Fruit fly (Drosophila melanogaster): ENCODE data around the gene disco.

The disco gene

DNA sequence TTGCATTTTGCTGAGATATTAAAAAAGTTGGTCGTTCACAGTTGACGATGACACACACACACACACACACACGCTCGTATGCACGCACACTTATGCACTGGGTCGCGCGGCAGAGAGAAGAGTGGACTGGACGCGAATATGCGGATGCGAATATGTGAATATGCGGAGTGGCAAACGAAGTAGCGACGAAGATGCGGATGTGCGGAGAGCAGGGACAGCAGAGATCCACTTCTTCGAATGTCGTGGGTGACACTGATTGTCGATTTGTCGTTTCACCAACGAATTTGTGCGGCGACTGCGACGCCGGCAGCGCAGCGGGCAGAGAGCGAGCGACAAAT is at the start of gene disco:
TSS of gene disco (minus strand) at position 259 of the 338 bp plus-strand sequence.
- no peak for TF ChIP-seq noc (tag; optimal IDR thresholded peaks at IDR 0.05)

dm6 chrX:16263415-16263814 is 46.9 kb upstream of the disco start:
- no peak for TF ChIP-seq noc (tag; optimal IDR thresholded peaks at IDR 0.05)

DNA sequence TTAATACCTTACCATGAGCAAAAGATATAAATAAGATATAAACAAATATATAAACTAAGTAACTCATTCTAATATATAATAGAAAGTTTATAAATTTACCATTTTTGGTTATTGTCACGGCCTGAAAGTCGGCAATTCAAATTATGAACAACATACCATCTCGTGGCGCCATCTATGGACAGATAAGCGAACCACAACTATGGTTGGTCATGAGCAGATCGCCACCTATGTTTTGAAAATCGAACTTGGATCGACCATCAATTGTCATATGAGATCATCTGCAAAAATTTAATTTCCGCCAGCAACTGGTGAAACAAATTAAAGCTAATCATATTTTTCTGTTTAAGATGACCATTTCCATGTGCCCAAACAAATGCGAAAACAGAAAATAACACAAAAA is 28.2 kb upstream of the disco start:
- TF ChIP-seq noc (tag; optimal IDR thresholded peaks at IDR 0.05), result no peak

- TF ChIP-seq noc (tag; optimal IDR thresholded peaks at IDR 0.05), result no peak
Measured at dm6 chrX:16243989-16244388, 27.4 kb upstream of the disco start.

DNA sequence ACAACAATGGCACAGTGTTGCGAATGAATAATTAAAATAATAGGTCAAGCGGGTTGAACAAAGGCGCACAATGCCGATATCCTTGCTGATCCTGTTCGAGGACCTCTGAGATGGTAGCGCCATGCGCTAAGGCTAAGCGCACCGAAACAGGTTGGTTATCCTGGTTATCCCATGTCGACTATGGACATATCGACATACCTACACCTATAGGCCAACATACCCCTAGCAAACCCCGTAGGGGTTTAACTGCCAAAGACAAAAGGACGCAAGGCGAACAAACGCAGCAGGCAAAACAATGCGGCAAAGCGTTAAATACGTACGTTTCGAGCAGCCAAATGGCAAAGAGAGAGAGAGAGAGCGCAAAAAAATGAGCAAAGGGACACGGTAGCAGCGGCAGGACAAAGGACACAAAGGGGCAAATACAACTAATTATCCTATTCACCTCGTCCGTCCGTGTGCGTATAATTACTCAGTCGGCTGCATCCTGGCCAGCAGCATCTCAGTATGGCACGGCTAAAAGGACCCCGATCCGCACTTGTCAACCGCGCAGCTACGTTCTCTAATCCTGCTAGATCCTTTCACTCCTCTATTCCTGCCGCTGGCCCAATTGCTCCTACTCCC is 25.4 kb upstream of the disco start:
- no peak for TF ChIP-seq noc (tag; optimal IDR thresholded peaks at IDR 0.05)

dm6 chrX:16231292-16231691 is 14.7 kb upstream of the disco start:
- TF ChIP-seq noc (tag; optimal IDR thresholded peaks at IDR 0.05), result no peak

dm6 chrX:16217518-16217869 is 944 bp upstream of the disco start:
- TF ChIP-seq noc (tag; optimal IDR thresholded peaks at IDR 0.05), result no peak

dm6 chrX:16216830-16217517 is 424 bp upstream of the disco start:
- TF ChIP-seq noc (tag; optimal IDR thresholded peaks at IDR 0.05), result no peak

dm6 chrX:16213998-16214397 is 2.6 kb downstream of the disco start:
- no peak for TF ChIP-seq noc (tag; optimal IDR thresholded peaks at IDR 0.05)

DNA sequence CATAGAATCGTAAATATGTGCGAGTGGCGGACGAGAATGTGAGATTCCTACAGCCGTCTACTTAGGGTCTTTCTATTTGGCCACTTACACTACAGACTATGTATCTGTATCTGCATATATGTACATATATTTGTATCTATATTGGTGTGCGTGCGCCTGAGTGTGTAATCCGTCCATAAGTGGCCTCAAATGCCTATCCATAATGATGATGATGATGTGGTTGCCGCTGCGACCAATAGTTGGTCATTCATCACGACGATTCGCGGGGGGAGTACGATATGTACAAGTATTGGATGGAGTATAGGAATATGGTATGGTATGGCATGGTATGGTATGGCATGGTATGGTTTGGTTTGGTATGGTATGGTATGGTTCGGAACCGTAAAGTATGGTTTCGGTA is 6.9 kb downstream of the disco start:
- TF ChIP-seq noc (tag; optimal IDR thresholded peaks at IDR 0.05), result no peak

dm6 chrX:16208621-16209020 is 7.9 kb downstream of the disco start:
- TF ChIP-seq noc (tag; optimal IDR thresholded peaks at IDR 0.05), result no peak

dm6 chrX:16205139-16205538 is 11.4 kb downstream of the disco start:
- no peak for TF ChIP-seq noc (tag; optimal IDR thresholded peaks at IDR 0.05)

DNA sequence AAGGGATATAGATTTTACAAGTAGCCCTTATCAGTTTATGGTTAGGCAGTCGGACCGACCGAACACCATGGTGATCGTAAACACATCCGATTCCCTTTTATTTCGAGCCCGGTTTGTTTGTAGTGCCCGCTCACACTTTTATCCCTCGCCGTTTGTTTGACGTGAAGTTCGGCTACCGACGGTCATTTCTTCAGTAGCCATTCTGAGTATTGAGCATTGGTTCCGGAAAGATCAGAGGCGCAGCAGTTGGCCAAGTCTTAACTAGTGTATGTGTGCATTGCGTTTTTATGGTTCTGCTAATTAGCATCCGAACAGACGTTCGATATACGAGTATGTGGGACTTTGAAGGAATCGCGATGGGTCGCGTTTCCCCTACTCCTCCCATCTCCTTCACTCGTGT is 11.9 kb downstream of the disco start:
- TF ChIP-seq noc (tag; optimal IDR thresholded peaks at IDR 0.05), result no peak

DNA sequence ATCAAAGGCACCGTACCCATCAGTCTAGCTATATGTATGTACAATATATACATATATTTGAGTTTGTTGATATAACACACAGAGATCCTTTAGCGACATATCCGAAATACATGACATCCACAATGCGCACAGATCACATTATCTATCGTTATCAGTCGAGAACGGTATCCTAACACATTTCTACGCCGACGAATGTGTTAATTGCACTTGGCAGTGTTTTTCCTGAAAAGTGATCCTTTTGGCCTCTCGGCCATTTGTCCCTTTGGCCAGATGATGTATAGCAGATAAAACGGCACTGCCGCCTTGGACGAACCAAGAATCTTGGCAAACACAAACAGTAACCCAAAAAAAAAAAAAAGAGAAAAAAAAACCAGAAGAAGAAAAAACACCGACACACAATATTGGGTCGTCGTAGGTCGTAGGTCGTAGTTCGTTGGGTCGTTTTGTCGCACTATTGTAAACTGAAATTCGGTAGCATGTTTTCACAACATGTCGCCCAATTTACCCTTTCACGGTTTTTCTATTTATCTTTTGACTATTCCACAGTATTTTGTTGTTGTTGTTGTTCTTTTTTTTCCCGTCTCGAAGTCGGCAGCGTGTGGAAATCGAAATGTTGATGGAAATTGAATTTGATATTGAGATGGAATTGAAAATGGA is 13.2 kb downstream of the disco start:
- no peak for TF ChIP-seq noc (tag; optimal IDR thresholded peaks at IDR 0.05)

DNA sequence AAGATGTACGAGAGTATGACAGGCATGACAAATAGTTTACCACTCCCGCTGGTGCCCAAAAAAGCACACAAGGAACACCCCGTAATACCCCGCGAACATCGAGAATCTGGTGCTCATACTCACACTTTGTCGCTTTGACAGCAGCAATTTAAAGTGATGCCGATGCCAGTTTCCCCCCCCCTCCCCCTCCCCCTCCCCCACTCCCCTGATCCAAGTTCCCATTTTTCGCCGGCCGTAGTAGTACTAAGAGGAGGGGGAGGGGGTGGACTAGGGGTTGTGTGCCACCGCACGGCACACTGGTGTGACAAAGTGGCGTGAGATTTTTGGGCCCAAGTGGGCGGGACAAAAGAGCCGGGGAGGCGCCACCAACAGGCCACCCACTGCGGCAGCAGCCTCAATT is 22.7 kb downstream of the disco start:
- no peak for TF ChIP-seq noc (tag; optimal IDR thresholded peaks at IDR 0.05)

- no peak for TF ChIP-seq noc (tag; optimal IDR thresholded peaks at IDR 0.05)
Measured at dm6 chrX:16175079-16175478, 41.5 kb downstream of the disco start.

DNA sequence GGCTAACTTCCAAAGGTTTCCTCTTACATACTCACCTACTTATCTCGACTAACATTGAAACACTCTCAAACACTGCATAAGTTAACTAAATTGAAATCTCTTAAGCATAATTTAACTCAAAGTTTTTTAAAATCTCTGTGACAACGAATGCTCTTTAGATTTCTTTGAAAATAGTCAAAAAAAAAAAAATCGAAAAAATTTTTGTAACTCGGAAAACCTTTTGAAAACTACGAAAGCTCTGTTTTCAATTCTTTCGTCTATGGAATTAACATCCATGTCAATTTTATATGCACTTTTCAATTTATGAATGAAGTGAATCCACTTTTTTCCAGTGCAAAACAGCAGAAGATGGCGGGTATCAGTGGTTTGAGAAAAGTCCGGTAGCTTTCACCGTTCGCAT is 45.1 kb downstream of the disco start:
- TF ChIP-seq noc (tag; optimal IDR thresholded peaks at IDR 0.05), result no peak
